Worm (Caenorhabditis elegans): Measurements from ENCODE around the gene srd-10.
"Not testable (repeated sequence)": the region's sequence is repeated elsewhere in the genome, so short reads cannot be mapped to it uniquely, and the experiment has no call there.

srd-10 gene

ce11 chrIV:13555508-13555907 is 19.3 kb upstream of the srd-10 start:
- no peak for TF ChIP-seq scrt-1 (GFP tag; IDR thresholded peaks at IDR 0.05)
- no peak for TF ChIP-seq tbx-37 (GFP tag; conservative IDR thresholded peaks at IDR 0.05)

DNA sequence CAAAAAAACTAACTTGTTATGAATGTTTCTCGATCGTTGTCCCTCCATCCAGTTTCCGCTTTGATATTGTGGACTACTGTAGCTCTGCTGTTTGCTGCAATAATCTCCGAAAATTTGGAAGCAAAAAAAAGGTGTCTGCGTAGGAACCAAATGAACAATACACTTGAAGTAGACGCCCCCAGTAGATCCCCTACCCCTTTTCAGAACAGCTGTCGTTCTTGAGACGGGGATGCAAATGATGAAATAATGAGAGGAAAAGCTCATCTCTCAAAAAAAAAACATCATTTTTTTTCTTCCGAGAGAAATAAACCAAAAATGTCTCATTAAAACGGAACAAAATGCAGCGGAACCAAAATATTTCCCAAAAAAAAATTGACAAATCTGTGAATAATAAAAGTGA is 17.4 kb upstream of the srd-10 start:
- TF ChIP-seq ceh-13 (GFP tag; optimal IDR thresholded peaks at IDR 0.05) (no peak), tra-4 (tag; optimal IDR thresholded peaks at IDR 0.05) (no peak), sea-1 (GFP tag; conservative IDR thresholded peaks at IDR 0.05) (no peak), hnd-1 (tag; optimal IDR thresholded peaks at IDR 0.05) (no peak), pes-1 (GFP tag; IDR thresholded peaks at IDR 0.05) (no peak), aly-1 (tag; optimal IDR thresholded peaks at IDR 0.05) (no peak), ceh-36 (tag; optimal IDR thresholded peaks at IDR 0.05) (no peak), B0310.2 (tag; optimal IDR thresholded peaks at IDR 0.05) (no peak), flt-1 (GFP tag; IDR thresholded peaks at IDR 0.05) (no peak), scrt-1 (GFP tag; IDR thresholded peaks at IDR 0.05) (no peak), tbx-37 (GFP tag; conservative IDR thresholded peaks at IDR 0.05) (no peak), tbx-11 (GFP tag; IDR thresholded peaks at IDR 0.05) (no peak), hmbx-1 (tag; optimal IDR thresholded peaks at IDR 0.05) (no peak), F13C5.2 (tag; optimal IDR thresholded peaks at IDR 0.05) (no peak), ama-1 (optimal IDR thresholded peaks at IDR 0.05) (no peak)

DNA sequence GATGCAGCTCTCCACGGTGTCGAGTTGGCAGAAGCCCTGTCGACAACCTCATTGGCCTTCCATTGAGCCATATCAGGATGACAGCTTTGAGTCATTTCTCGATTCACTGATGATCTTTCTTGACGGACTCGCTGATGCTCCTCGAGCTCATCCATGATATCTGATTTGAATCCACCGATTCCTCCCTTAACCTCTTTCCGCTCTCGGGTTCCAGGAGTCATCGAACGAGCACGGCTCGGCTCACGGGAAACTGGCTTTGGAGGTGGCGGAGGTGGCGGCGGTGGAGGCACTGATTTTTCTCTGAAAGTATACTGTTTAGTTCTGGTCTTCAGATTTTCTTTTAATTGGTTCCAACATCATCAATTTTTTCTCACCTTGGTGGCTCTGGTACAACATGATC is 15.8 kb upstream of the srd-10 start:
- TF ChIP-seq ceh-36 (tag; optimal IDR thresholded peaks at IDR 0.05): no peak
- TF ChIP-seq ceh-13 (GFP tag; optimal IDR thresholded peaks at IDR 0.05): no peak
- TF ChIP-seq ama-1 (optimal IDR thresholded peaks at IDR 0.05): no peak
- no peak for TF ChIP-seq aly-1 (tag; optimal IDR thresholded peaks at IDR 0.05)
- TF ChIP-seq hnd-1 (tag; optimal IDR thresholded peaks at IDR 0.05): no peak
- TF ChIP-seq flt-1 (GFP tag; IDR thresholded peaks at IDR 0.05): no peak
- TF ChIP-seq tra-4 (tag; optimal IDR thresholded peaks at IDR 0.05): no peak
- TF ChIP-seq F13C5.2 (tag; optimal IDR thresholded peaks at IDR 0.05): no peak
- TF ChIP-seq tbx-11 (GFP tag; IDR thresholded peaks at IDR 0.05): no peak
- TF ChIP-seq hmbx-1 (tag; optimal IDR thresholded peaks at IDR 0.05): no peak
- no peak for TF ChIP-seq ets-7 (tag; optimal IDR thresholded peaks at IDR 0.05)
- TF ChIP-seq tbx-37 (GFP tag; conservative IDR thresholded peaks at IDR 0.05): no peak
- TF ChIP-seq hmg-4 (GFP tag; optimal IDR thresholded peaks at IDR 0.05): no peak
- TF ChIP-seq sea-1 (GFP tag; conservative IDR thresholded peaks at IDR 0.05): no peak
- no peak for TF ChIP-seq scrt-1 (GFP tag; IDR thresholded peaks at IDR 0.05)

ce11 chrIV:13561629-13562028 is 13.2 kb upstream of the srd-10 start, which contains the start of the genes Y45F10B.13 and qui-1:
TSS of gene Y45F10B.13 (minus strand) at chrIV:13561729.
TSS of gene qui-1 (plus strand) at chrIV:13561861.
- TF ChIP-seq hnd-1 (tag; optimal IDR thresholded peaks at IDR 0.05) (no peak), ets-7 (tag; optimal IDR thresholded peaks at IDR 0.05) (no peak), tbx-11 (GFP tag; IDR thresholded peaks at IDR 0.05) (no peak), B0310.2 (tag; optimal IDR thresholded peaks at IDR 0.05) (no peak), hmbx-1 (tag; optimal IDR thresholded peaks at IDR 0.05) (no peak), ceh-36 (tag; optimal IDR thresholded peaks at IDR 0.05) (no peak), tbx-37 (GFP tag; conservative IDR thresholded peaks at IDR 0.05) (no peak), ama-1 (optimal IDR thresholded peaks at IDR 0.05) (no peak), sea-1 (GFP tag; conservative IDR thresholded peaks at IDR 0.05) (no peak), pes-1 (GFP tag; IDR thresholded peaks at IDR 0.05) (no peak), F13C5.2 (tag; optimal IDR thresholded peaks at IDR 0.05) (no peak), hmg-4 (GFP tag; optimal IDR thresholded peaks at IDR 0.05) (no peak), ceh-13 (GFP tag; optimal IDR thresholded peaks at IDR 0.05) (no peak), scrt-1 (GFP tag; IDR thresholded peaks at IDR 0.05) (no peak), tra-4 (tag; optimal IDR thresholded peaks at IDR 0.05) (no peak)

- no peak for TF ChIP-seq ceh-36 (tag; optimal IDR thresholded peaks at IDR 0.05)
- TF ChIP-seq B0310.2 (tag; optimal IDR thresholded peaks at IDR 0.05): no peak
- TF ChIP-seq pes-1 (GFP tag; IDR thresholded peaks at IDR 0.05): no peak
- no peak for TF ChIP-seq tra-4 (tag; optimal IDR thresholded peaks at IDR 0.05)
- no peak for TF ChIP-seq flt-1 (GFP tag; IDR thresholded peaks at IDR 0.05)
- no peak for TF ChIP-seq hnd-1 (tag; optimal IDR thresholded peaks at IDR 0.05)
- no peak for TF ChIP-seq tbx-37 (GFP tag; conservative IDR thresholded peaks at IDR 0.05)
- no peak for TF ChIP-seq sea-1 (GFP tag; conservative IDR thresholded peaks at IDR 0.05)
- TF ChIP-seq hmg-4 (GFP tag; optimal IDR thresholded peaks at IDR 0.05): no peak
- TF ChIP-seq ama-1 (optimal IDR thresholded peaks at IDR 0.05): no peak
- no peak for TF ChIP-seq ets-7 (tag; optimal IDR thresholded peaks at IDR 0.05)
- no peak for TF ChIP-seq aly-1 (tag; optimal IDR thresholded peaks at IDR 0.05)
- TF ChIP-seq F13C5.2 (tag; optimal IDR thresholded peaks at IDR 0.05): no peak
- no peak for TF ChIP-seq hmbx-1 (tag; optimal IDR thresholded peaks at IDR 0.05)
Observed at ce11 chrIV:13564284-13564683, 10.5 kb upstream of the srd-10 start.

DNA sequence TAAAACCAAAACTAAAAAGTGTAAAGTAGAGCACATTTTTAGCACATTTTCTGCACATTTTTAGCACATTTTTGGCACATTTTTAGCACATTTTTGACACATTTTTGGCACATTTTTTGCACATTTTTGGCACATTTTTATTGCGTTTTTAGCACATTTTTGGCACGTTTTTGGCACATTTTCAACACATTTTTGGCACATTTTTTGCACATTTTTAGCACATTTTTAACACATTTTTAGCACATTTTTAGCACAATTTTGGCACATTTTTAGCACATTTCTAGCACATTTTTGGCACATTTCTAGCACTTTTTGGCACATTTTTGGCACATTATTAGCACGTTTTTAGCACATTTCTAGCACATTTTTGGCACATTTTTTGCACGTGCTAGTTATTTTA is 840 bp downstream of the srd-10 start:
- TF ChIP-seq hmbx-1 (tag; optimal IDR thresholded peaks at IDR 0.05) (no peak), pes-1 (GFP tag; IDR thresholded peaks at IDR 0.05) (no peak), ceh-13 (GFP tag; optimal IDR thresholded peaks at IDR 0.05) (no peak), B0310.2 (tag; optimal IDR thresholded peaks at IDR 0.05) (no peak), aly-1 (tag; optimal IDR thresholded peaks at IDR 0.05) (no peak), ceh-36 (tag; optimal IDR thresholded peaks at IDR 0.05) (no peak), F13C5.2 (tag; optimal IDR thresholded peaks at IDR 0.05) (no peak), sea-1 (GFP tag; conservative IDR thresholded peaks at IDR 0.05) (no peak), tbx-11 (GFP tag; IDR thresholded peaks at IDR 0.05) (no peak), ama-1 (optimal IDR thresholded peaks at IDR 0.05) (no peak), scrt-1 (GFP tag; IDR thresholded peaks at IDR 0.05) (no peak), tbx-37 (GFP tag; conservative IDR thresholded peaks at IDR 0.05) (no peak)

DNA sequence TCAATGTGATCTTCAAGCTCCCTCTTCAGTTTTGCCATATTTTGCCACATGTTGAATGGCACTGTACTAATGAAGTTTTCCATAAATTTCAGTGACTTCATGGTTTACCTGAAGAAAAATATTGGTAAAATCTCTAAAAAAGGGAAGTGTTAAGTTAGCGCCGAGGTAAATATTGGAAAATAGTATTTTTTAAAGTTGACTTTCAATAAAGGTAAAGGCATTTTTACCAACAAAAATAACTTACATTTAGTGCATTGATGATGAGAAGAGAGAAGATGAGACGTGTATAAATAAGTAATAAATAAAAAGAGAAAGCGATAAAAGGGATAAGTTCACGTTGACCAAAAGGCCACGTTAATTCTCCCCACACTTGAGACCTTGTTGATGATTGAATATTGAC is 3.3 kb downstream of the srd-10 start, which contains the start of gene Y45F10B.8:
Gene Y45F10B.8 (minus strand): TSS at position 101 of the 400 bp plus-strand sequence.
- not testable (repeated sequence) for TF ChIP-seq tra-4 (tag; optimal IDR thresholded peaks at IDR 0.05); B0310.2 (tag; optimal IDR thresholded peaks at IDR 0.05); scrt-1 (GFP tag; IDR thresholded peaks at IDR 0.05)

DNA sequence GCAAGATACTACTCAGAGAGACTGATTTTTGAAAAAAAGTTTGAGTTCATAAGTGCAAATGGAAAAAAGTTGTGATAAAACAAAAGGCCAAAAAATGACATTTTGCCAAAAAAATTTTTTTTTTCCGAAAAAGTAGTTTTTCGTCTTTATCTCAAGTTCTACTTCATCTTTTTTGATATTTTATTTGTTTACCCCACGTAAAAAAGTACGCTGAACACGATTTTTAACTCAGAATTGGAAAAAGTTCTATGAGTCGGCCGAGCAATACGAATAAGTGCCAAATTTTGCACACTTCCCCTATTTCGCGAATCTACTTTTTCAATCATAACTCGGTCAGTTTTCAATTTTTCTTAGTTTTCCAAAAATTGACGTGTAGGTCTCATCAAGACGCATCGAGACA is 4.1 kb downstream of the srd-10 start, which contains the start of gene sru-16:
Gene sru-16 (plus strand): TSS at position 301 of the 400 bp plus-strand sequence.
- not testable (repeated sequence) for TF ChIP-seq hmbx-1 (tag; optimal IDR thresholded peaks at IDR 0.05); B0310.2 (tag; optimal IDR thresholded peaks at IDR 0.05); hmg-4 (GFP tag; optimal IDR thresholded peaks at IDR 0.05)

Data from whole organism, early embryonic.